Worm (Caenorhabditis elegans): ENCODE measurements around the gene srj-5.

ce11 chrV:660210-660609 is 7.4 kb upstream of the srj-5 start, which contains the start of gene F31F4.17:
- TF ChIP-seq nhr-25 (tag; optimal IDR thresholded peaks at IDR 0.05; ENCODE audit: borderline replicate concordance, insufficient read depth) (no peak), aly-2 (tag; optimal IDR thresholded peaks at IDR 0.05) (no peak), nhr-76 (tag; optimal IDR thresholded peaks at IDR 0.05) (no peak), tra-1 (GFP tag; IDR thresholded peaks at IDR 0.05) (no peak)

Measured in whole organism, L4 larva.